Fruit fly (Drosophila melanogaster) whole organism, embryonic: Measurements from ENCODE around the gene St2.

ENCODE experiments used
- Aef1 ChIP-seq: fragments of 200-800 bp; sonication (Bioruptor generic); IDR thresholded peaks from 3 replicates; pipeline ENCODE4 v1.3.6; 2022; ENCODE audit warnings: missing biosample characterization, missing genetic modification characterization
- CG11085 ChIP-seq: fragments of 200-800 bp; sonication (Bioruptor generic); IDR thresholded peaks from 2 replicates; pipeline ENCODE4 v1.3.6; 2022; ENCODE audit warnings: missing biosample characterization, missing genetic modification characterization
- CG11560 ChIP-seq: fragments of 200-800 bp; sonication (Bioruptor generic); IDR thresholded peaks from 3 replicates; pipeline ENCODE4 v1.3.6; 2022; ENCODE audit warnings: missing biosample characterization, missing genetic modification characterization
- CG11695 ChIP-seq: fragments of 200-800 bp; sonication (Bioruptor generic); IDR thresholded peaks from 3 replicates; pipeline ENCODE4 v1.3.6; 2022; ENCODE audit warnings: missing biosample characterization, missing genetic modification characterization
- CG12769 ChIP-seq: fragments of 200-800 bp; sonication (Bioruptor generic); optimal IDR thresholded peaks from 2 replicates; lab custom pipeline; 2019; ENCODE audit warnings: missing biosample characterization, mild to moderate bottlenecking, missing genetic modification characterization, moderate library complexity
- CG13287 ChIP-seq: fragments of 200-800 bp; sonication (Bioruptor generic); IDR thresholded peaks from 2 replicates; pipeline ENCODE4 v1.3.6; 2022; ENCODE audit warnings: missing biosample characterization, missing genetic modification characterization; ENCODE audit not compliant: partially characterized antibody
- CG13775 ChIP-seq: fragments of 200-800 bp; sonication (Bioruptor generic); optimal IDR thresholded peaks from 3 replicates; lab custom pipeline; 2017; ENCODE audit warnings: missing biosample characterization, mild to moderate bottlenecking, missing genetic modification characterization
- CG14710 ChIP-seq: fragments of 200-800 bp; sonication (Bioruptor generic); optimal IDR thresholded peaks from 3 replicates; lab custom pipeline; 2019; ENCODE audit warnings: missing biosample characterization, mild to moderate bottlenecking, missing genetic modification characterization, moderate library complexity
- CG15269 ChIP-seq: fragments of 200-800 bp; sonication (Bioruptor generic); optimal IDR thresholded peaks from 2 replicates; lab custom pipeline; 2018; ENCODE audit warnings: missing biosample characterization, mild to moderate bottlenecking, missing genetic modification characterization, moderate library complexity
- CG17186 ChIP-seq: fragments of 200-800 bp; sonication (Bioruptor generic); optimal IDR thresholded peaks from 3 replicates; lab custom pipeline; 2017; ENCODE audit warnings: missing biosample characterization, missing genetic modification reagents, missing genetic modification characterization
- CG17328 ChIP-seq: fragments of 200-800 bp; sonication (Bioruptor generic); IDR thresholded peaks from 2 replicates; pipeline ENCODE4 v1.3.6; 2022; ENCODE audit warnings: missing biosample characterization, missing genetic modification characterization
- CG30431 ChIP-seq: fragments of 200-800 bp; sonication (Bioruptor generic); optimal IDR thresholded peaks from 2 replicates; lab custom pipeline; 2017; ENCODE audit warnings: missing biosample characterization, missing genetic modification characterization
- CG8359 ChIP-seq: fragments of 200-800 bp; sonication (Bioruptor generic); optimal IDR thresholded peaks from 2 replicates; lab custom pipeline; 2017; ENCODE audit warnings: missing biosample characterization, mild to moderate bottlenecking, missing genetic modification characterization, borderline replicate concordance
- CG9437 ChIP-seq: fragments of 200-800 bp; sonication (Bioruptor generic); optimal IDR thresholded peaks from 2 replicates; lab custom pipeline; 2018; ENCODE audit warnings: missing biosample characterization, mild to moderate bottlenecking, missing genetic modification characterization
- CG9817 ChIP-seq: fragments of 200-800 bp; sonication (Bioruptor generic); optimal IDR thresholded peaks from 2 replicates; lab custom pipeline; 2018; ENCODE audit warnings: missing biosample characterization, mild to moderate bottlenecking, missing genetic modification characterization, moderate library complexity
- CG9932 ChIP-seq: fragments of 200-800 bp; sonication (Bioruptor generic); IDR thresholded peaks from 2 replicates; pipeline ENCODE4 v1.3.6; 2022; ENCODE audit warnings: missing biosample characterization, missing genetic modification characterization
- D19A ChIP-seq: fragments of 200-800 bp; optimal IDR thresholded peaks from 3 replicates; lab custom pipeline; 2019; ENCODE audit warnings: missing biosample characterization, mild to moderate bottlenecking, missing genetic modification characterization, moderate library complexity
- Dek ChIP-seq: fragments of 200-800 bp; sonication (Bioruptor generic); optimal IDR thresholded peaks from 3 replicates; lab custom pipeline; 2019; ENCODE audit warnings: missing biosample characterization, mild to moderate bottlenecking, missing genetic modification characterization, moderate library complexity
- Doc3 ChIP-seq: fragments of 200-800 bp; sonication (Bioruptor generic); IDR thresholded peaks from 3 replicates; pipeline ENCODE4 v1.3.6; 2022; ENCODE audit warnings: missing biosample characterization, missing genetic modification characterization; ENCODE audit not compliant: partially characterized antibody
- ERR ChIP-seq: fragments of 200-800 bp; sonication (Bioruptor generic); optimal IDR thresholded peaks from 2 replicates; lab custom pipeline; 2016; ENCODE audit warnings: missing biosample characterization, missing genetic modification characterization
- Fer3 ChIP-seq: fragments of 200-800 bp; sonication (Bioruptor generic); optimal IDR thresholded peaks from 2 replicates; lab custom pipeline; 2018; ENCODE audit warnings: missing biosample characterization, mild to moderate bottlenecking, missing genetic modification characterization, moderate library complexity
- HLH3B ChIP-seq: fragments of 200-800 bp; sonication (Bioruptor generic); IDR thresholded peaks from 2 replicates; pipeline ENCODE4 v1.3.6; 2022; ENCODE audit warnings: missing biosample characterization, missing genetic modification characterization
- Hey ChIP-seq: fragments of 200-800 bp; sonication (Bioruptor generic); optimal IDR thresholded peaks from 3 replicates; lab custom pipeline; 2018; ENCODE audit warnings: missing biosample characterization, mild to moderate bottlenecking, missing genetic modification characterization
- Lhr ChIP-seq: fragments of 200-800 bp; sonication (Bioruptor generic); optimal IDR thresholded peaks from 3 replicates; lab custom pipeline; 2017; ENCODE audit warnings: mild to moderate bottlenecking, missing biosample characterization, missing genetic modification reagents, missing genetic modification characterization
- Ptx1 ChIP-seq: fragments of 200-800 bp; sonication (Bioruptor generic); IDR thresholded peaks from 2 replicates; pipeline ENCODE4 v1.3.6; 2022; ENCODE audit warnings: missing biosample characterization, missing genetic modification characterization
- Six4 ChIP-seq: fragments of 200-800 bp; sonication (Bioruptor generic); optimal IDR thresholded peaks from 2 replicates; lab custom pipeline; 2016; ENCODE audit warnings: missing biosample characterization, missing genetic modification characterization
- Sox100B ChIP-seq: fragments of 200-800 bp; sonication (Bioruptor generic); optimal IDR thresholded peaks from 3 replicates; lab custom pipeline; 2018; ENCODE audit warnings: missing biosample characterization, mild to moderate bottlenecking, missing genetic modification characterization
- Sry-δ ChIP-seq: fragments of 200-800 bp; sonication (Bioruptor generic); optimal IDR thresholded peaks from 2 replicates; lab custom pipeline; 2016; ENCODE audit warnings: missing biosample characterization, missing genetic modification characterization
- Xrp1 ChIP-seq: fragments of 200-800 bp; sonication (Bioruptor generic); IDR thresholded peaks from 2 replicates; pipeline ENCODE4 v1.3.6; 2022; ENCODE audit warnings: missing biosample characterization, missing genetic modification characterization
- ap ChIP-seq: fragments of 200-800 bp; sonication (Bioruptor generic); IDR thresholded peaks from 2 replicates; pipeline ENCODE4 v1.3.6; 2022; ENCODE audit warnings: missing biosample characterization, missing genetic modification characterization
- az2 ChIP-seq: fragments of 200-800 bp; sonication (Bioruptor generic); optimal IDR thresholded peaks from 3 replicates; lab custom pipeline; 2016; ENCODE audit warnings: missing biosample characterization, missing genetic modification characterization
- bigmax ChIP-seq: fragments of 200-800 bp; sonication (Bioruptor generic); optimal IDR thresholded peaks from 2 replicates; lab custom pipeline; 2018; ENCODE audit warnings: missing biosample characterization, mild to moderate bottlenecking, missing genetic modification characterization
- disco-r ChIP-seq: fragments of 200-800 bp; sonication (Bioruptor generic); optimal IDR thresholded peaks from 2 replicates; lab custom pipeline; 2016; ENCODE audit warnings: missing biosample characterization, missing genetic modification characterization
- esg ChIP-seq: fragments of 200-800 bp; sonication (Bioruptor generic); conservative IDR thresholded peaks from 2 replicates; pipeline ENCODE4 v1.3.6; 2022; ENCODE audit warnings: missing biosample characterization, missing genetic modification characterization
- fd96Cb ChIP-seq: fragments of 200-800 bp; sonication (Bioruptor generic); optimal IDR thresholded peaks from 2 replicates; lab custom pipeline; 2018; ENCODE audit warnings: missing biosample characterization, mild to moderate bottlenecking, missing genetic modification characterization, moderate library complexity
- gfzf ChIP-seq: fragments of 200-800 bp; sonication (Bioruptor generic); optimal IDR thresholded peaks from 2 replicates; lab custom pipeline; 2016; ENCODE audit warnings: missing biosample characterization, mild to moderate bottlenecking, missing genetic modification characterization, moderate library complexity
- ind ChIP-seq: fragments of 200-800 bp; sonication (Bioruptor generic); optimal IDR thresholded peaks from 3 replicates; lab custom pipeline; 2016; ENCODE audit warnings: missing biosample characterization, missing genetic modification characterization
- insv ChIP-seq, 2 experiments: fragments of 200-800 bp; sonication (Bioruptor generic); optimal IDR thresholded peaks; 3 replicates each; lab custom pipeline; 2016 to 2018; ENCODE audit warnings: missing biosample characterization in 2 of 2, missing genetic modification characterization in 2 of 2
- jing ChIP-seq: fragments of 200-800 bp; sonication (Bioruptor generic); optimal IDR thresholded peaks from 2 replicates; lab custom pipeline; 2018; ENCODE audit warnings: missing biosample characterization, mild to moderate bottlenecking, missing genetic modification characterization
- pan ChIP-seq, 4 experiments: fragments of >200 bp in 3 of 4; fragments of 200-800 bp in 1 of 4; sonication (Bioruptor generic) in 1 of 4; optimal IDR thresholded peaks in 3 of 4; IDR thresholded peaks in 1 of 4; 2 replicates each; pipeline versions ENCODE4 v1.3.6 to Lab custom; 2017 to 2022; ENCODE audit warnings: missing biosample characterization in 2 of 4, missing genetic modification characterization in 2 of 4, mixed read lengths in 1 of 4
- peb ChIP-seq: fragments of 200-800 bp; sonication (Bioruptor generic); IDR thresholded peaks from 2 replicates; pipeline ENCODE4 v1.3.6; 2022; ENCODE audit warnings: missing biosample characterization, missing genetic modification characterization
- sc ChIP-seq, 3 experiments: fragments of >200 bp in 2 of 3; fragments of 200-800 bp in 1 of 3; sonication (Bioruptor generic) in 1 of 3; optimal IDR thresholded peaks; 2 replicates in 2 of 3; 3 replicates in 1 of 3; lab custom pipeline; 2017; ENCODE audit warnings: mild to moderate bottlenecking in 1 of 3, missing biosample characterization in 1 of 3, missing genetic modification characterization in 1 of 3, missing genetic modification reagents in 1 of 3
- slbo ChIP-seq: fragments of 200-800 bp; sonication (Bioruptor generic); IDR thresholded peaks from 2 replicates; pipeline ENCODE4 v1.3.6; 2022; ENCODE audit warnings: missing biosample characterization, missing genetic modification characterization
- stwl ChIP-seq: fragments of 200-800 bp; sonication (Bioruptor generic); optimal IDR thresholded peaks from 3 replicates; lab custom pipeline; 2018; ENCODE audit warnings: missing biosample characterization, mild to moderate bottlenecking, missing genetic modification characterization, moderate library complexity
- tgo ChIP-seq: fragments of 200-800 bp; sonication (Bioruptor generic); IDR thresholded peaks from 3 replicates; pipeline ENCODE4 v1.3.6; 2022; ENCODE audit warnings: missing biosample characterization, missing genetic modification characterization
- twi ChIP-seq: fragments of 200-800 bp; optimal IDR thresholded peaks from 2 replicates; lab custom pipeline; 2019; ENCODE audit warnings: missing biosample characterization, mild to moderate bottlenecking, missing genetic modification characterization, moderate library complexity
- vvl ChIP-seq: fragments of 200-800 bp; sonication (Bioruptor generic); IDR thresholded peaks from 2 replicates; pipeline ENCODE4 v1.3.6; 2022; ENCODE audit warnings: missing biosample characterization, missing genetic modification characterization

St2 gene

DNA sequence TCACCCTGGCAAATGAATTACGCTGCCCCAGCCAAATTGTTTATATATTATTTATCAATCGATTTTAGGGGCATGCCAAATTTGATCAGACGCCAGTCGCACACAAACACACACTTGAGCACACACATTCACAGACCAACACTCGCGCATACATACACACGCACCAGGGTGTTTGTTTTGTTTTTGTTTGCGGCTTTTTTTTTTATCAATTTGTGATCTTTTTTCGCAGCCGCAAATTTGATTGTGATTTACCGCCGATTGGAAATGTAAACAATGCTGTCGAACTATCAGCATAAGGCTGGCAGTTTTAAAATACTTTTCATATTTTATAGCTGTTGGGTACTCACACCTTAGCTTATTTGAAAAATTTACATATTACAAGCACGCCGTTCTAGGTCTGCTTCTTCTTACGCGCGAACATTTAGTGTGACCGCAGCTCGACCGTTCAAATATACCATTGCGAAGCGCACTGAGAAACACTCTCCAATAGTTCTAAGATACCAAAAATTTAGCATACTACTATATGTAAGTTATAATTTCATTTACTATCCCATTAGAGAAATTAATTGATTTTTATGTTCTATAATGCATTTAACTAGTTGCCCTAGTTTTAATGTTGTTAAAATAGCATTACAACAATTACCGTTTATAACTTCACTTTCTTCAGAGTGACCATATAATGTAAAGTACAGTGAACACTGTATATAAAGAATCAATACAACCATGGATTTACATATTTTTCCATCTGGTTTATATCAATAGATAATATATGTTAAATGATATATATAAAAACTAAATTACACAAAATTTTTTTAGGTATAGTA is 14.2 kb upstream of the St2 start, which contains the start of gene pum (continued):
- TF ChIP-seq CG30431 (GFP tag; lab: Kevin White, UChicago), result no peak
- peak; percentile 45 for TF ChIP-seq CG9437 (GFP tag; lab: Kevin White, UChicago)
- TF ChIP-seq Xrp1 (GFP tag; lab: Robert Waterston, UW), result peak; percentile 36; the same call in 1 of the 2 replicates
- TF ChIP-seq Sry-δ (GFP tag; lab: Kevin White, UChicago), result no peak
- peak; percentile 27; the same call in 1 of the 2 replicates for TF ChIP-seq ap
- TF ChIP-seq Aef1 (GFP tag; lab: Robert Waterston, UW), result no peak
- peak; percentile 70 for TF ChIP-seq tgo
- TF ChIP-seq D19A (tag; lab: Kevin White, UChicago), result peak; percentile 25
- TF ChIP-seq CG11695 (GFP tag; lab: Robert Waterston, UW), result 0 out of 3 replicates have a peak, but pooled peaks have one; percentile 11
- peak; percentile 90 for TF ChIP-seq gfzf
- no peak for TF ChIP-seq ERR (GFP tag; lab: Kevin White, UChicago)
- peak; percentile 75 for TF ChIP-seq CG17186
- TF ChIP-seq sc (optimal IDR thresholded peaks at IDR 0.05; lab: Kevin White, UChicago), result no peak
- no peak for TF ChIP-seq sc (GFP tag; optimal IDR thresholded peaks at IDR 0.05; lab: Kevin White, UChicago)
- no peak for TF ChIP-seq bigmax
- TF ChIP-seq pan (optimal IDR thresholded peaks at IDR 0.05; lab: Kevin White, UChicago), result no peak
- TF ChIP-seq pan (GFP tag; optimal IDR thresholded peaks at IDR 0.05 in 1 of 2, IDR thresholded peaks at IDR 0.05 in 1 of 2), result peak in 1 of 2 experiments; percentile 73
- peak; percentile 68 for TF ChIP-seq CG9932 (GFP tag; lab: Robert Waterston, UW)
- TF ChIP-seq CG11560 (tag; lab: Robert Waterston, UW), result no peak
- no peak for TF ChIP-seq peb
- 0 out of 2 replicates have a peak, but pooled peaks have one; percentile 6 for TF ChIP-seq CG11085
- TF ChIP-seq esg (GFP tag; lab: Robert Waterston, UW), result peak; percentile 41
- peak; percentile 47 for TF ChIP-seq az2
- TF ChIP-seq Dek (tag; lab: Kevin White, UChicago), result peak; percentile 27
- TF ChIP-seq ind (GFP tag; lab: Kevin White, UChicago), result peak; percentile 13
- peak; percentile 37 for TF ChIP-seq Sox100B (GFP tag; lab: Kevin White, UChicago)
- no peak for TF ChIP-seq CG13287 (GFP tag; lab: Robert Waterston, UW)
- no peak for TF ChIP-seq twi (tag; lab: Kevin White, UChicago)
- peak; percentile 55 for TF ChIP-seq vvl (GFP tag; lab: Robert Waterston, UW)
- TF ChIP-seq CG8359, result no peak
- no peak for TF ChIP-seq insv (GFP tag; optimal IDR thresholded peaks at IDR 0.05; lab: Kevin White, UChicago)
- TF ChIP-seq Ptx1 (GFP tag; lab: Robert Waterston, UW), result peak; percentile 76
- no peak for TF ChIP-seq jing
- peak; percentile 21 for TF ChIP-seq fd96Cb (tag; lab: Kevin White, UChicago)
- TF ChIP-seq Lhr, result peak; percentile 65
- TF ChIP-seq Doc3 (GFP tag; lab: Robert Waterston, UW), result no peak
- TF ChIP-seq CG15269, result peak; percentile 39
- TF ChIP-seq Hey (tag; lab: Kevin White, UChicago), result no peak
- TF ChIP-seq slbo (GFP tag; lab: Robert Waterston, UW), result peak; percentile 78
- peak; percentile 57 for TF ChIP-seq stwl (tag; lab: Kevin White, UChicago)
- TF ChIP-seq CG17328 (GFP tag; lab: Robert Waterston, UW), result peak; percentile 27; the same call in 1 of the 2 replicates
- TF ChIP-seq Fer3 (tag; lab: Kevin White, UChicago), result peak; percentile 47
- TF ChIP-seq HLH3B (GFP tag; lab: Robert Waterston, UW), result peak; percentile 30; the same call in 1 of the 2 replicates
- TF ChIP-seq CG9817 (tag; lab: Kevin White, UChicago), result peak; percentile 20
- TF ChIP-seq Six4 (GFP tag; lab: Kevin White, UChicago), result peak; percentile 30
- TF ChIP-seq CG14710 (tag; lab: Kevin White, UChicago), result peak; percentile 69
- TF ChIP-seq CG12769 (tag; lab: Kevin White, UChicago), result peak; percentile 32
- TF ChIP-seq CG13775, result peak; percentile 18
- TF ChIP-seq disco-r (GFP tag; lab: Kevin White, UChicago), result no peak
